Worm (Caenorhabditis elegans): ENCODE data around the gene F12A10.9.
A peak's percentile ranks its signal among the peaks of the same experiment; 100 is the strongest.

The F12A10.9 gene

ce11 chrII:5515542-5515941, 17.1 kb downstream of the F12A10.9 start, which contains the start of gene ZK177.3:
Gene ZK177.3, plus strand, starts transcription at chrII:5515842.
- TF ChIP-seq blmp-1 (tag; optimal IDR thresholded peaks at IDR 0.05): no peak

DNA sequence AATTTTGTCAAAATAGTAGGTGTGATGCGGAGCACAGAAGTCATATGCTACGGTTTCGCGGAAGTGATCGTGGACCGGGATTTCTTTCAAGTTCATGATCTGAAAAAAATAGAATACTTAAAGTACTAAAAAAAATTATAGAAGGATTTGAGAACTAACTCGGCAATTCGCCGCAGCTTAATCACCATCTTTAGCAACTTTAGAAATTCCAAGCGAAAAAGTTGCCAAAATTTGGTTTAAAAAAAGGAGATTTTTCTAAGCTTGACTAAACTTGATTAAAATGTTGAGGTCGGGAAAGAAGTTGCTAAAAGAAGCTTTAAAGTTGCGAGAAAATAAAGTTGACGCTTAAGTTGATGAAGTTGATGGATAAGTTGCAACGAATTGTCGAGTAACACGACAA, 19.2 kb downstream of the F12A10.9 start, which contains the start of gene ZK177.9:
TSS of gene ZK177.9 (minus strand) at position 101 of the 400 bp plus-strand sequence.
- no peak for TF ChIP-seq unc-39 (tag; optimal IDR thresholded peaks at IDR 0.05)
- TF ChIP-seq blmp-1 (tag; optimal IDR thresholded peaks at IDR 0.05): no peak

- peak; percentile 96 for TF ChIP-seq zip-8 (tag; optimal IDR thresholded peaks at IDR 0.05)
- TF ChIP-seq mab-5 (tag; optimal IDR thresholded peaks at IDR 0.05): no peak
These were observed 19.6 kb downstream of the F12A10.9 start for ce11 chrII:5518055-5518454.

ce11 chrII:5518910-5519309, 20.4 kb downstream of the F12A10.9 start, which contains the start of gene ZK177.2:
Gene ZK177.2, plus strand, starts transcription at chrII:5519210.
- no peak for TF ChIP-seq ham-2 (GFP tag; optimal IDR thresholded peaks at IDR 0.05)
- no peak for TF ChIP-seq elt-1 (tag; optimal IDR thresholded peaks at IDR 0.05; ENCODE audit: borderline replicate concordance, insufficient read depth)
- TF ChIP-seq mep-1 (tag; optimal IDR thresholded peaks at IDR 0.05): no peak
- no peak for TF ChIP-seq bed-3 (GFP tag; optimal IDR thresholded peaks at IDR 0.05)
- TF ChIP-seq ceh-39 (tag; optimal IDR thresholded peaks at IDR 0.05): no peak
- TF ChIP-seq unc-39 (tag; optimal IDR thresholded peaks at IDR 0.05): no peak
- no peak for TF ChIP-seq ceh-83 (GFP tag; optimal IDR thresholded peaks at IDR 0.05)

DNA sequence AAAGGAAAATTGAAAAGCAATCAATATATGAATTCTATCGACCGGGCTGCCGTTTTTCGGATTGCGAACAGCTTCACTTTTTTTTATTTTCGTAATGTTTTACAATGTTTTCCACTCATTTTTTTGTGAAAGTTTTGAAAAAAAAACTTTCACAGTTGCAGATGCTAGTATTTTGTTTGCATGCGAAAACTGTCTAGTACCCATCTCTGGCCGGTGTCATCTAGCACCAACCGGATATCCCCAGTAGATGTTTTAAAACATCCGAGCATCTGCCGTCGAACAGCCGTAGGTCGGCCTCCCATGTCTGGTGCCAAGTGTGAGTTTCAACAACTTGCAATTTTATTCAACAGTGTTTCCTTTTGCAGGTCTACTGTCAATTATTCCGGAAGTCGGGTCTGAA, 22.9 kb downstream of the F12A10.9 start, which contains the start of gene ZK177.12:
TSS of gene ZK177.12 (plus strand) at position 301 of the 400 bp plus-strand sequence.
- TF ChIP-seq zip-8 (tag; optimal IDR thresholded peaks at IDR 0.05) (no peak), nhr-2 (tag; optimal IDR thresholded peaks at IDR 0.05) (no peak), mls-2 (tag; optimal IDR thresholded peaks at IDR 0.05) (no peak), elt-3 (tag; optimal IDR thresholded peaks at IDR 0.05) (no peak), elt-1 (tag; optimal IDR thresholded peaks at IDR 0.05; ENCODE audit: borderline replicate concordance, insufficient read depth) (no peak), lsy-2 (tag; optimal IDR thresholded peaks at IDR 0.05) (no peak), sptf-1 (tag; optimal IDR thresholded peaks at IDR 0.05) (no peak), drap-1 (GFP tag; optimal IDR thresholded peaks at IDR 0.05) (no peak), flh-1 (GFP tag; optimal IDR thresholded peaks at IDR 0.05) (no peak), ces-1 (GFP tag; optimal IDR thresholded peaks at IDR 0.05) (no peak), unc-39 (tag; optimal IDR thresholded peaks at IDR 0.05) (no peak)

DNA sequence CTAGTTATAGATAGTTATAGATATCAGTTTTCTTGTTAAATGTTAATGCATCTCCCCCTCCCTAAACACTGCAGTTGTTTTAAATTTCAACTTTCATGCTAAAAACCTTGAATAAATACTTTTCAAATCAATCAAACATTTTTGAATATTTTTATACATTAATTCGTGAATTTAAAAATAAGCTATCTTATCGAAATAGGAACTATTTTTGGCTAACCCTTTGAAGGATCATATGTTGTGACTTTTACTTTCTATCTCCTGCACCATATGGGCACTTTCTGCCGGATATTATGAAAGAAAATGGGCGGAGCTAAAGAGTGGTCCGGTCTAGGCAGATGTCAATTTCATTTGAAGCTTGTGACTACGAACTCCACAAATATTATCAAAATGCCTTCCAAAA, 24.1 kb downstream of the F12A10.9 start, which contains the start of gene ZK177.11:
TSS of gene ZK177.11 (plus strand) at position 301 of the 400 bp plus-strand sequence.
- TF ChIP-seq flh-1 (GFP tag; optimal IDR thresholded peaks at IDR 0.05) (no peak), bed-3 (GFP tag; optimal IDR thresholded peaks at IDR 0.05) (no peak), nhr-28 (tag; optimal IDR thresholded peaks at IDR 0.05) (no peak), mls-2 (tag; optimal IDR thresholded peaks at IDR 0.05) (no peak), ztf-11 (tag; optimal IDR thresholded peaks at IDR 0.05) (no peak), M03D4.4 (tag; optimal IDR thresholded peaks at IDR 0.05) (no peak), nhr-76 (tag; optimal IDR thresholded peaks at IDR 0.05) (no peak), nhr-2 (tag; optimal IDR thresholded peaks at IDR 0.05) (no peak), cnd-1 (tag; optimal IDR thresholded peaks at IDR 0.05) (no peak), ceh-83 (GFP tag; optimal IDR thresholded peaks at IDR 0.05) (no peak), lin-32 (GFP tag; optimal IDR thresholded peaks at IDR 0.05) (no peak), zip-8 (tag; optimal IDR thresholded peaks at IDR 0.05) (no peak)

ce11 chrII:5525297-5525696, 26.8 kb downstream of the F12A10.9 start, which contains the start of gene tbx-35:
Gene tbx-35, minus strand, starts transcription at chrII:5525397.
- TF ChIP-seq ces-1 (GFP tag; optimal IDR thresholded peaks at IDR 0.05) (no peak), cnd-1 (tag; optimal IDR thresholded peaks at IDR 0.05) (no peak), mls-2 (tag; optimal IDR thresholded peaks at IDR 0.05) (no peak), bed-3 (GFP tag; optimal IDR thresholded peaks at IDR 0.05) (no peak), blmp-1 (tag; optimal IDR thresholded peaks at IDR 0.05) (no peak), nhr-12 (tag; optimal IDR thresholded peaks at IDR 0.05) (no peak), sem-2 (GFP tag; optimal IDR thresholded peaks at IDR 0.05) (no peak)

Data from whole organism, mixed stage, embryonic.